Worm (Caenorhabditis elegans): ENCODE data around the gene sdz-8.
"Not testable (repeated sequence)": the region's sequence is repeated elsewhere in the genome, so short reads cannot be mapped to it uniquely, and the experiment has no call there.

sdz-8 gene

DNA sequence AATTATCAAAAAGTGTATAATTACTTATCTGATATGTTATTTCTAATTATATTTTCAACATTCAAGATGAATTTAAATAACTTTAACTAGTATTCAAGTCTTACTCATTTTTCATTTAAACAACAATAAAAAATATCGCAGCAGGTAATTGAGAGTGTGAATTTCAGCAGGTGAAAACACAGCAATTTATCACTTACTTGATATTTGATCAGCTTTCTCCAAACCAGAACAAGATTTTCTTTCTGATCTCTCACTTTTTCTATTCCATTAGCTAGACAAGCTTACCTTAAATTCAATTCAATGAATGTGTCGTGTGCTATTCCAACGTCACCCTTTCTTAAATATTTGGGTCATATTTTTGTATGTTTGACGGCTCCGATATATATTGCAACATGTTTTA, 30.4 kb downstream of the sdz-8 start, which contains the start of gene srh-1:
Gene srh-1 (plus strand): TSS at position 301 of the 400 bp plus-strand sequence.
- TF ChIP-seq hlh-1 (tag; optimal IDR thresholded peaks at IDR 0.05) (no peak), flh-1 (GFP tag; optimal IDR thresholded peaks at IDR 0.05) (no peak), ceh-43 (GFP tag; optimal IDR thresholded peaks at IDR 0.05) (no peak), ces-1 (GFP tag; optimal IDR thresholded peaks at IDR 0.05) (no peak), pha-4 (tag; optimal IDR thresholded peaks at IDR 0.05) (no peak), ham-2 (GFP tag; optimal IDR thresholded peaks at IDR 0.05) (no peak), zip-8 (tag; optimal IDR thresholded peaks at IDR 0.05) (no peak), nhr-2 (tag; optimal IDR thresholded peaks at IDR 0.05) (no peak), unc-120 (tag; optimal IDR thresholded peaks at IDR 0.05; ENCODE audit: poor library complexity, severe bottlenecking) (no peak), mab-5 (tag; optimal IDR thresholded peaks at IDR 0.05) (no peak), drap-1 (GFP tag; optimal IDR thresholded peaks at IDR 0.05) (no peak), lsy-2 (tag; optimal IDR thresholded peaks at IDR 0.05) (no peak), unc-62 (GFP tag; optimal IDR thresholded peaks at IDR 0.05) (no peak), lin-32 (GFP tag; optimal IDR thresholded peaks at IDR 0.05) (no peak), lin-13 (tag; optimal IDR thresholded peaks at IDR 0.05) (no peak), ztf-11 (tag; optimal IDR thresholded peaks at IDR 0.05) (no peak), nhr-76 (tag; optimal IDR thresholded peaks at IDR 0.05) (no peak), mls-2 (tag; optimal IDR thresholded peaks at IDR 0.05) (no peak), M03D4.4 (tag; optimal IDR thresholded peaks at IDR 0.05) (no peak)

DNA sequence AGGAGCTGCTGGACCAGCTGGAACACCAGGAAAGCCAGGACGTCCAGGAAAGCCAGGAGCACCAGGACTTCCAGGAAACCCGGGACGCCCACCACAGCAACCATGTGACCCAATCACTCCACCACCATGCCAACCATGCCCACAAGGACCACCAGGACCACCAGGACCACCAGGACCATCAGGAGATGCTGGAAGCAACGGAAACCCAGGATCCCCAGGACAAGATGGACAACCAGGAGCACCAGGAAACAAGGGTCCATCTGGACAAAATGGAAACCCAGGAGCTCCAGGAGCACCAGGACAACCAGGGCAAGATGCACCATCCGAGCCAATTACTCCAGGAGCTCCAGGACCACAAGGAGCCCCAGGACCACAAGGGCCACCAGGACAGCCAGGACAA, 31.6 kb downstream of the sdz-8 start:
- TF ChIP-seq nhr-237 (tag; optimal IDR thresholded peaks at IDR 0.05) = no peak
- no peak for TF ChIP-seq ceh-83 (GFP tag; optimal IDR thresholded peaks at IDR 0.05)
- TF ChIP-seq tbx-8 (GFP tag; optimal IDR thresholded peaks at IDR 0.05) = no peak
- no peak for TF ChIP-seq bed-3 (GFP tag; optimal IDR thresholded peaks at IDR 0.05)
- TF ChIP-seq sem-2 (GFP tag; optimal IDR thresholded peaks at IDR 0.05) = no peak
- TF ChIP-seq zip-8 (tag; optimal IDR thresholded peaks at IDR 0.05) = no peak
- no peak for TF ChIP-seq ham-2 (GFP tag; optimal IDR thresholded peaks at IDR 0.05)
- TF ChIP-seq hlh-1 (tag; optimal IDR thresholded peaks at IDR 0.05) = no peak
- no peak for TF ChIP-seq flh-1 (GFP tag; optimal IDR thresholded peaks at IDR 0.05)
- TF ChIP-seq lin-13 (tag; optimal IDR thresholded peaks at IDR 0.05) = no peak
- TF ChIP-seq nhr-12 (tag; optimal IDR thresholded peaks at IDR 0.05) = no peak
- TF ChIP-seq ceh-39 (tag; optimal IDR thresholded peaks at IDR 0.05) = no peak
- TF ChIP-seq nhr-2 (tag; optimal IDR thresholded peaks at IDR 0.05) = no peak
- no peak for TF ChIP-seq elt-1 (tag; optimal IDR thresholded peaks at IDR 0.05; ENCODE audit: borderline replicate concordance, insufficient read depth)
- no peak for TF ChIP-seq lin-32 (GFP tag; optimal IDR thresholded peaks at IDR 0.05)
- TF ChIP-seq pha-4 (tag; optimal IDR thresholded peaks at IDR 0.05) = no peak
- TF ChIP-seq mls-2 (tag; optimal IDR thresholded peaks at IDR 0.05) = no peak
- TF ChIP-seq blmp-1 (tag; optimal IDR thresholded peaks at IDR 0.05) = no peak

DNA sequence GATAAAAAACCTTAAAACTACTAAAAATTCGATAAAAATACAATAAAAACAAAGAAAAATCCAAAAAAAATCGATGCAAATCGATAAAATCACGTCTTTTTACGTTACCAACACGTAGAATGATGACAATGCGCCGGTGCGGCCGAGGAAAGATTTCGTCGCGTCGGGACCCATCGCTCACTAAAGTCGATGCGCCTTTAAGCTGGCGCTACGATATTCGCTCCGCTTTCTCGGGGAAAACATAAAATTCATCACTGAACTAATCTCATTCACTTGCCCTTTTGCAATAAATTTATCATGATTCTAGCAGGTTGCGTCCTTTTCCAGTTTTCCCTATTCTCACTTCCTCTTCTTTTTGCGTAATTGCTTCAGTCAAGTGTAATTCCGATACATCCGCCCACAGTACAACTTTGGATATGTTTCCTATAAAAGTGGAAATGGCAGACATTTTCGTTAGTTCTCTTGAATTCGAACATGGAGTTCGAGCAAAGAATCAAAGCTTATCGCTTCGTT, 32.4 kb downstream of the sdz-8 start, which contains the start of gene col-157:
Gene col-157 (plus strand): TSS at position 463 of the 513 bp plus-strand sequence.
- not testable (repeated sequence) for TF ChIP-seq lin-13 (tag; optimal IDR thresholded peaks at IDR 0.05); sem-2 (GFP tag; optimal IDR thresholded peaks at IDR 0.05); hlh-1 (tag; optimal IDR thresholded peaks at IDR 0.05)

DNA sequence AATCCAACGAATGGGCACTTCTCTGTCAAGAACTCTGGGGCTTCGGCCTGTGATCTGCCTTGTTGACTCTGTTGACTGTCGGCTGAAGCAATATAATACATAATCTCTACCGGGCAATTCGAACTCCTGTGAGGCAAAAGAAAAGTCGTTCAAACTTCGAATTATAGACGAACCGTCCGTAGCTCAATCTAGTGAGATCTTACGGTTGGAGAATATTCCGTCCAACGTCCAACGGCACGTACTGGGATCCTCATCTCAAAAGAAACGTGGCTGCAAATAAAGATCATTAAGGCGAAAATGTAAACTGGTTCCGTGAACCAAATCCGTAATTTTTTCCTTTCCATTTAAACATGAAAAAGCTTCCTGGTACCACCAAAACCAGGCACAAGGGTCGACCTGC, 35.3 kb downstream of the sdz-8 start, which contains the start of gene T11F9.14:
Gene T11F9.14 (minus strand): TSS at position 101 of the 400 bp plus-strand sequence.
- not testable (repeated sequence) for TF ChIP-seq mep-1 (tag; optimal IDR thresholded peaks at IDR 0.05); nhr-237 (tag; optimal IDR thresholded peaks at IDR 0.05); ceh-43 (GFP tag; optimal IDR thresholded peaks at IDR 0.05)

DNA sequence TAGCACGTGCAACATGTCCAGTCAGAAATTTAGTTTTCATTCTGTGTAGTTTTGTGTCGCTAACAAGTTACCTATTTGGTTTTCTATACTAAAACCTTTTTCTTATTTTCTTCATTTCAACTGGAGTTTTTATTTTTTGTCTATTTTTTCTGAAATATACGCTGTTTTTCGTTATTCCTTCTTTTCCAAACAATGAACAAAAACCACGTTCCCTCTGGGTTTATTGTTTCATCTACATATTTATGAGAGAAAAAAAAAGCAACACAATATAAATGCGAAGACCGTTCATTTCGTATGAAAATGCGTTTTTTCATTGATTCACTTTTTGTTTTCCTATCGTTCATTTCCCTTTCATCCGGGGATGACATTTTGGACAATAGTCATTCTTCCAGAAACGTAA, 36.6 kb downstream of the sdz-8 start, which contains the start of gene T11F9.22:
Gene T11F9.22 (plus strand): TSS at position 301 of the 400 bp plus-strand sequence.
- no peak for TF ChIP-seq snpc-4 (tag; optimal IDR thresholded peaks at IDR 0.05)
- TF ChIP-seq drap-1 (GFP tag; optimal IDR thresholded peaks at IDR 0.05) = no peak
- TF ChIP-seq ceh-43 (GFP tag; optimal IDR thresholded peaks at IDR 0.05) = no peak
- TF ChIP-seq pha-4 (tag; optimal IDR thresholded peaks at IDR 0.05) = no peak
- TF ChIP-seq elt-3 (tag; optimal IDR thresholded peaks at IDR 0.05) = no peak
- TF ChIP-seq sem-2 (GFP tag; optimal IDR thresholded peaks at IDR 0.05) = no peak
- TF ChIP-seq mab-5 (tag; optimal IDR thresholded peaks at IDR 0.05) = no peak
